Worm (Caenorhabditis elegans): ENCODE measurements around the gene T28A11.22.

ce11 chrV:3280009-3280408 is 22.6 kb downstream of the T28A11.22 start, which contains the start of gene T28A11.2:
- TF ChIP-seq unc-62 (GFP tag; optimal IDR thresholded peaks at IDR 0.05) (no peak), pha-4 (tag; optimal IDR thresholded peaks at IDR 0.05) (no peak), ham-2 (GFP tag; optimal IDR thresholded peaks at IDR 0.05) (no peak), elt-3 (tag; optimal IDR thresholded peaks at IDR 0.05) (no peak), lin-13 (tag; optimal IDR thresholded peaks at IDR 0.05) (no peak), snpc-4 (tag; optimal IDR thresholded peaks at IDR 0.05) (no peak), tbx-8 (GFP tag; optimal IDR thresholded peaks at IDR 0.05) (no peak)

Measured in whole organism, mixed stage, embryonic.